Fruit fly (Drosophila melanogaster) whole organism: ENCODE measurements around the gene qtc.

Source experiments
- CG8478 ChIP-seq: fragments of >200 bp; optimal IDR thresholded peaks from 2 replicates; lab custom pipeline; 2018; ENCODE audit warnings: inconsistent platforms
- Dll ChIP-seq: fragments of >200 bp; optimal IDR thresholded peaks from 2 replicates; lab custom pipeline; 2017
- EcR ChIP-seq, 2 experiments: fragments of >200 bp; optimal IDR thresholded peaks; 2 replicates each; lab custom pipeline; 2017; ENCODE audit warnings: missing biosample characterization in 2 of 2, missing genetic modification characterization in 2 of 2, missing genetic modification reagents in 2 of 2
- pan ChIP-seq: fragments of >200 bp; optimal IDR thresholded peaks from 2 replicates; lab custom pipeline; 2017
- psq ChIP-seq: fragments of >200 bp; optimal IDR thresholded peaks from 2 replicates; lab custom pipeline; 2017
- usp ChIP-seq: fragments of >200 bp; optimal IDR thresholded peaks from 2 replicates; lab custom pipeline; 2017; ENCODE audit warnings: missing biosample characterization, missing genetic modification characterization, mixed read lengths

The qtc gene

dm6 chr2L:5042076-5042475, 18.5 kb upstream of the qtc start:
- no peak for TF ChIP-seq psq (lab: Kevin White, UChicago)
- TF ChIP-seq pan (lab: Kevin White, UChicago), result no peak
- TF ChIP-seq EcR (GFP tag; optimal IDR thresholded peaks at IDR 0.05; lab: Kevin White, UChicago), result no peak
- TF ChIP-seq CG8478 (lab: Kevin White, UChicago), result no peak
- no peak for TF ChIP-seq usp (GFP tag; lab: Kevin White, UChicago)
- TF ChIP-seq Dll, result no peak

- TF ChIP-seq CG8478 (lab: Kevin White, UChicago) (no peak), psq (lab: Kevin White, UChicago) (no peak), Dll (no peak), pan (lab: Kevin White, UChicago) (no peak), EcR (GFP tag; optimal IDR thresholded peaks at IDR 0.05; lab: Kevin White, UChicago) (no peak), usp (GFP tag; lab: Kevin White, UChicago) (no peak)
These were observed 17.6 kb upstream of the qtc start, which contains the start of the genes CG33995, CG44000 and CG44001 for dm6 chr2L:5043043-5043442. Gene CG33995, plus strand, starts transcription at chr2L:5043270. Gene CG44000, plus strand, starts transcription at chr2L:5043270. Gene CG44001, plus strand, starts transcription at chr2L:5043270.

- TF ChIP-seq EcR (GFP tag; optimal IDR thresholded peaks at IDR 0.05; lab: Kevin White, UChicago) (no peak), CG8478 (lab: Kevin White, UChicago) (no peak), pan (lab: Kevin White, UChicago) (no peak), usp (GFP tag; lab: Kevin White, UChicago) (no peak), Dll (no peak), psq (lab: Kevin White, UChicago) (no peak)
These were observed 17.0 kb upstream of the qtc start for dm6 chr2L:5043495-5044146.

- no peak for TF ChIP-seq pan (lab: Kevin White, UChicago)
- no peak for TF ChIP-seq usp (GFP tag; lab: Kevin White, UChicago)
- TF ChIP-seq psq (lab: Kevin White, UChicago), result no peak
- no peak for TF ChIP-seq Dll
- no peak for TF ChIP-seq EcR (GFP tag; optimal IDR thresholded peaks at IDR 0.05; lab: Kevin White, UChicago)
- no peak for TF ChIP-seq CG8478 (lab: Kevin White, UChicago)
These were observed 16.2 kb upstream of the qtc start, which contains the start of gene CG31650 for dm6 chr2L:5044361-5044891. Gene CG31650, minus strand, starts transcription at chr2L:5044712.

- no peak for TF ChIP-seq psq (lab: Kevin White, UChicago)
- TF ChIP-seq CG8478 (lab: Kevin White, UChicago), result no peak
- TF ChIP-seq EcR (GFP tag; optimal IDR thresholded peaks at IDR 0.05; lab: Kevin White, UChicago), result no peak
- TF ChIP-seq pan (lab: Kevin White, UChicago), result no peak
- no peak for TF ChIP-seq Dll
- TF ChIP-seq usp (GFP tag; lab: Kevin White, UChicago), result no peak
These were observed 15.6 kb upstream of the qtc start for dm6 chr2L:5044892-5045619.

dm6 chr2L:5046261-5046660, 14.4 kb upstream of the qtc start:
- TF ChIP-seq pan (lab: Kevin White, UChicago), result no peak
- TF ChIP-seq Dll, result no peak
- no peak for TF ChIP-seq usp (GFP tag; lab: Kevin White, UChicago)
- TF ChIP-seq CG8478 (lab: Kevin White, UChicago), result no peak
- TF ChIP-seq psq (lab: Kevin White, UChicago), result no peak
- TF ChIP-seq EcR (GFP tag; optimal IDR thresholded peaks at IDR 0.05; lab: Kevin White, UChicago), result no peak

- TF ChIP-seq pan (lab: Kevin White, UChicago) (no peak), psq (lab: Kevin White, UChicago) (no peak), usp (GFP tag; lab: Kevin White, UChicago) (no peak), Dll (no peak), EcR (GFP tag; optimal IDR thresholded peaks at IDR 0.05; lab: Kevin White, UChicago) (no peak), CG8478 (lab: Kevin White, UChicago) (no peak)
These were observed 10.6 kb upstream of the qtc start for dm6 chr2L:5049974-5050373.

- TF ChIP-seq CG8478 (lab: Kevin White, UChicago), result no peak
- no peak for TF ChIP-seq EcR (GFP tag; optimal IDR thresholded peaks at IDR 0.05; lab: Kevin White, UChicago)
- no peak for TF ChIP-seq psq (lab: Kevin White, UChicago)
- no peak for TF ChIP-seq Dll
- TF ChIP-seq pan (lab: Kevin White, UChicago), result no peak
- TF ChIP-seq usp (GFP tag; lab: Kevin White, UChicago), result no peak
These were observed 9.8 kb upstream of the qtc start, which contains the start of gene CG9121 for dm6 chr2L:5050825-5051224. Gene CG9121, minus strand, starts transcription at chr2L:5051062.

dm6 chr2L:5052367-5052914, 8.2 kb upstream of the qtc start, which contains the start of gene senju:
Gene senju, plus strand, starts transcription at chr2L:5052843.
- TF ChIP-seq CG8478 (lab: Kevin White, UChicago), result no peak
- no peak for TF ChIP-seq psq (lab: Kevin White, UChicago)
- TF ChIP-seq EcR (GFP tag; optimal IDR thresholded peaks at IDR 0.05; lab: Kevin White, UChicago), result no peak
- no peak for TF ChIP-seq Dll
- no peak for TF ChIP-seq pan (lab: Kevin White, UChicago)
- no peak for TF ChIP-seq usp (GFP tag; lab: Kevin White, UChicago)

- TF ChIP-seq usp (GFP tag; lab: Kevin White, UChicago), result no peak
- no peak for TF ChIP-seq psq (lab: Kevin White, UChicago)
- TF ChIP-seq Dll, result no peak
- no peak for TF ChIP-seq CG8478 (lab: Kevin White, UChicago)
- no peak for TF ChIP-seq pan (lab: Kevin White, UChicago)
- TF ChIP-seq EcR (GFP tag; optimal IDR thresholded peaks at IDR 0.05; lab: Kevin White, UChicago), result no peak
These were observed 7.6 kb upstream of the qtc start, which contains the start of gene eIF3h for dm6 chr2L:5052994-5053393. Gene eIF3h, minus strand, starts transcription at chr2L:5053094.

dm6 chr2L:5054953-5055352, 5.7 kb upstream of the qtc start, which contains the start of the genes CG14036 and His3.3A:
Gene CG14036, minus strand, starts transcription at chr2L:5055016.
Gene His3.3A, plus strand, starts transcription at chr2L:5055058.
- TF ChIP-seq EcR (GFP tag; optimal IDR thresholded peaks at IDR 0.05; lab: Kevin White, UChicago) (no peak), Dll (no peak), usp (GFP tag; lab: Kevin White, UChicago) (no peak), CG8478 (lab: Kevin White, UChicago) (no peak), pan (lab: Kevin White, UChicago) (no peak), psq (lab: Kevin White, UChicago) (no peak)
